Fruit fly (Drosophila melanogaster): ENCODE data around the gene CG18302.
A peak's percentile ranks its signal among the peaks of the same experiment; 100 is the strongest.

DNA sequence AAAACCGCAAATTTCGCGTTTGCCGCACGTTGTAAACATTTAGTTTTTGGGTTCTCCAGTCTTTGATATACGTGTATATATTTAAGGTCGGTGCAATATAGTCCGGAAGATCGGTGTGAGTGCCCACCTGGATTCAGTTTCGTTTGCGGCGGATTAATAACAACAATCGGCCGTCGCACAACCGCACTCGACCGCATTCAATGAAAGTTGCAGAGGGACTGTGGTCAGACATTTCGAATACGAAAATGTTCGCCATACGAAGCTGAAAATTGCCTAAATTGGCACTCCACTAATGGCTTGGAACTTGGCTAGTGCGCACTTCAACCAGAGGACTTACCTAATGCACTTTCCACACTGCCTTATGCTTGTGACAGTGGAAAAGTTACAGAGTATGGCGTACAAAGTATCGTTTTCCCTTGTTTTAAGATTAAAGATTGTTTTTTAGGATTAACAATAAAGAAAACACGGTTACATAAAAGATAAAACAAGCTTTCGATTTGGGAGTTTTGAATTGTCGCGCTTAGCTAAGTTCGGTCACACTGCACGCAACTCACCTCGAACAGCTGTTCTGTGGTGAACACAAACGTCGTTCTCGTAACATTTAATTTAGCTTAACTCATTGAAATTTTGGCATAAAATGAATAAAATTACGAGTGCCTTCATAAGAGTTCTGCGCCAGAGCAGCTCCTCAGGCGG, 27.4 kb upstream of the CG18302 start, which contains the start of the genes Myo31DF and CG6094:
- TF ChIP-seq psq (GFP tag; optimal IDR thresholded peaks at IDR 0.05), result peak; percentile 16
- peak; percentile 89 for TF ChIP-seq N (GFP tag; optimal IDR thresholded peaks at IDR 0.05)
- peak; percentile 33 for TF ChIP-seq Dif (GFP tag; optimal IDR thresholded peaks at IDR 0.05; ENCODE audit: partially characterized antibody)
- TF ChIP-seq dl (GFP tag; optimal IDR thresholded peaks at IDR 0.05; ENCODE audit: insufficient read depth in 1 of 2, partially characterized antibody in 2 of 2), result no peak
- no peak for TF ChIP-seq lola (GFP tag; optimal IDR thresholded peaks at IDR 0.05)
- TF ChIP-seq Hr78 (GFP tag; optimal IDR thresholded peaks at IDR 0.05), result no peak
- no peak for TF ChIP-seq pan (optimal IDR thresholded peaks at IDR 0.05)
- peak; percentile 72 for TF ChIP-seq Abd-B (GFP tag; optimal IDR thresholded peaks at IDR 0.05)
- no peak for TF ChIP-seq sv (GFP tag; optimal IDR thresholded peaks at IDR 0.05)
- peak; percentile 48 for TF ChIP-seq Hnf4 (GFP tag; optimal IDR thresholded peaks at IDR 0.05)

Data from whole organism, wandering third instar larva.